Worm (Caenorhabditis elegans) whole organism, midembryonic: ENCODE measurements around the gene plx-2.

Source experiments
- flt-1 ChIP-seq: fragments of 200-800 bp; sonication (Bioruptor generic); IDR thresholded peaks from 2 replicates; pipeline ENCODE4 v1.3.6; 2022; ENCODE audit warnings: missing genetic modification characterization, missing compliant biosample characterization
- klf-2 ChIP-seq: fragments of 200-800 bp; sonication (Bioruptor generic); conservative IDR thresholded peaks from 2 replicates; pipeline ENCODE4 v1.3.6; 2022; ENCODE audit warnings: missing genetic modification reagents, missing genetic modification characterization, missing compliant biosample characterization
- ref-1 ChIP-seq: fragments of 200-800 bp; sonication (Bioruptor generic); conservative IDR thresholded peaks from 2 replicates; pipeline ENCODE4 v1.3.6; 2022; ENCODE audit warnings: missing genetic modification reagents, missing genetic modification characterization, missing compliant biosample characterization
- tab-1 ChIP-seq: fragments of 200-800 bp; sonication (Bioruptor generic); IDR thresholded peaks from 2 replicates; pipeline ENCODE4 v1.3.6; 2022; ENCODE audit warnings: missing genetic modification characterization, missing compliant biosample characterization
- ztf-23 ChIP-seq: fragments of 200-800 bp; sonication (Bioruptor generic); IDR thresholded peaks from 2 replicates; pipeline ENCODE4 v1.3.6; 2022; ENCODE audit warnings: missing genetic modification reagents, missing genetic modification characterization, missing compliant biosample characterization
- ztf-29 ChIP-seq: fragments of 200-800 bp; sonication (Bioruptor generic); IDR thresholded peaks from 2 replicates; pipeline ENCODE4 v1.3.6; 2022; ENCODE audit warnings: missing genetic modification reagents, missing genetic modification characterization, missing compliant biosample characterization

DNA sequence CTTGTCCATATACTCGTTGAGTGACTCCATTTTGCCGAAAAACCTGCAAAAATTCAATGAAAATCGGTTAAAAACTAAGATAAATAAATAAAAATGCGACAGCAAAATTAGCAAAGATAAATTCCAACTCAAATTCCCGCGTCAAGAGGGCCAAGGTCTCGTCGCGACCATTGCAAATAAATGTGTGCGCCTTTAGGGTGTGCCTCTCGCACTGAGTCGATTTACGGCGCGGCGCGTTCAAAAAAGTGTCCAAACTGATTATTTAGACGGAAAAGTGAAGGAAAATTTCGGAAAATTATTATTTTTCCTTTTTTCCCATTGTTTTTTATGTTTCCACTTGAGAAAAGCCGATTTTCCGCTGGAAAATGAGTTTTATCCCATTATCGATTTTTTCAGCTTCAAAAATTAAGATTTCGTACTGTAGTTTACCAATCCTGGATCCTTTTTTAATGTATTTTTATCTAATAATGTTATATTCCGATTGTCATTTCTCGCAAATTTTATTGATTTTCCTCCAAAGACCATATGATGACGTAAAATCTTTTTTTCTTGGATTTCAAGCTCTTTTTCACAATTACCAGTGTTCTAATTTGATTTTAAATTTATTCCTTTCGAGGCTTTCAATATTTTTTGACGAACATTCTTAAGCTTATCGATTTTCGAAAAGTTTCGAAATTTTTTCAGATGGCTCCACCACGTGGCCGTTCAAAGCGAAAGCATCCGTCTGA, 34.5 kb downstream of the plx-2 start, which contains the start of the genes kbp-3 and nurf-1:
- no peak for TF ChIP-seq tab-1 (GFP tag; lab: Robert Waterston, UW)
- no peak for TF ChIP-seq ztf-23
- no peak for TF ChIP-seq klf-2 (GFP tag; lab: Robert Waterston, UW)
- TF ChIP-seq flt-1 (GFP tag; lab: Robert Waterston, UW): no peak
- no peak for TF ChIP-seq ztf-29 (GFP tag; lab: Robert Waterston, UW)
- TF ChIP-seq ref-1 (GFP tag; lab: Robert Waterston, UW): no peak
